Worm (Caenorhabditis elegans): ENCODE measurements around the gene F26D2.15.
A peak's percentile ranks its signal among the peaks of the same experiment; 100 is the strongest.

The F26D2.15 gene

ce11 chrV:16437546-16437945 is at the start of gene F26D2.15:
F26D2.15 (plus strand) TSS chrV:16437846.
- TF ChIP-seq aly-2 (tag; optimal IDR thresholded peaks at IDR 0.05) (no peak), mdl-1 (tag; optimal IDR thresholded peaks at IDR 0.05) (no peak), nhr-43 (tag; optimal IDR thresholded peaks at IDR 0.05; ENCODE audit: poor library complexity, severe bottlenecking) (no peak), nhr-67 (tag; optimal IDR thresholded peaks at IDR 0.05) (no peak), snpc-4 (tag; optimal IDR thresholded peaks at IDR 0.05) (no peak), nhr-11 (tag; optimal IDR thresholded peaks at IDR 0.05) (no peak), nhr-12 (tag; optimal IDR thresholded peaks at IDR 0.05) (no peak), ceh-16 (tag; optimal IDR thresholded peaks at IDR 0.05) (no peak)

DNA sequence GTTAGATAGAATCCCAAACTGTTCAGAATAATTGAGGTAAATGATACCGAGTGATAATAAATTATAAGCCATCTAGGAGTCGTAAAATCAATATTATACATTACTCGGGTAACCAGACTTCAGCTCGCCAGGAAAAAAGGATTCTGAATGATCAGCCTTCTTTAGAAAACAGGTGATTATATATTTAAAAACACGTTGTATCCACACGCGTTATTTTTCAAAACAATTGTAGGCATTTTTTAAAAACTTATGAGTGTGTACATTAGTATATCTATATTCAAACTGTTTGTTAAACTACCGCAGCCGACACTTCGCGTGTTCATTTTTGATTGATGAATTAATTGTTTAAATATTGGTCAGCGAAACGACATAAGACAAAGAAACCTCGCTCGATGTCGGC is 49.4 kb upstream of the F26D2.15 start, which contains the start of gene sri-65:
TSS of gene sri-65 (minus strand) at position 101 of the 400 bp plus-strand sequence.
- no peak for TF ChIP-seq lin-39 (tag; optimal IDR thresholded peaks at IDR 0.05)
- TF ChIP-seq lin-15B (tag; optimal IDR thresholded peaks at IDR 0.05) = no peak
- no peak for TF ChIP-seq hmg-11 (tag; optimal IDR thresholded peaks at IDR 0.05)
- no peak for TF ChIP-seq unc-39 (tag; optimal IDR thresholded peaks at IDR 0.05)
- no peak for TF ChIP-seq sea-2 (GFP tag; optimal IDR thresholded peaks at IDR 0.05)
- TF ChIP-seq ama-1 (optimal IDR thresholded peaks at IDR 0.05) = no peak
- TF ChIP-seq nhr-77 (tag; optimal IDR thresholded peaks at IDR 0.05) = no peak
- TF ChIP-seq daf-12 (tag; optimal IDR thresholded peaks at IDR 0.05) = no peak

DNA sequence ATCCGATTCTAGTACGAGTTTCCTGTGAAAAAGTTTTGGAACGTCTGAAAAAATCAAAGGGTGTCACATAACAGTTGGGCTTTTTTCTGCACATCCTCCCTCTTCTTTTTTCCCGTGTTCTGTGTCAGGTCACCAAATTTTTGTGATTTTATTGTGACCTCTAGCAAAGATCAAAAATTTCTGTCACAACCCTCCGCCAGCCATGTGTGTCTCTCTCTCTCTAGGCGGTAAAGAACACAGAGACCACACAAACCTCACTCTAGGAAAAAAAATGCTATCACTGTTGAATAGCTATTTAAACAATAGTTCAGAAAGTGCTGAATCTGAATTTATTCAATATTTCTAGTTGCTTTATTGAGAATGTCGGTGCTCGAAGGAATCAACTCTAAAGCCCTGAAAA is 47.0 kb upstream of the F26D2.15 start, which contains the start of gene gst-44:
TSS of gene gst-44 (plus strand) at position 237 of the 400 bp plus-strand sequence.
- no peak for TF ChIP-seq ceh-16 (tag; optimal IDR thresholded peaks at IDR 0.05)
- peak; percentile 30 for TF ChIP-seq pqm-1 (tag; optimal IDR thresholded peaks at IDR 0.05)
- no peak for TF ChIP-seq ceh-28 (tag; optimal IDR thresholded peaks at IDR 0.05)
- TF ChIP-seq elt-2 (tag; optimal IDR thresholded peaks at IDR 0.05) = peak; percentile 39

DNA sequence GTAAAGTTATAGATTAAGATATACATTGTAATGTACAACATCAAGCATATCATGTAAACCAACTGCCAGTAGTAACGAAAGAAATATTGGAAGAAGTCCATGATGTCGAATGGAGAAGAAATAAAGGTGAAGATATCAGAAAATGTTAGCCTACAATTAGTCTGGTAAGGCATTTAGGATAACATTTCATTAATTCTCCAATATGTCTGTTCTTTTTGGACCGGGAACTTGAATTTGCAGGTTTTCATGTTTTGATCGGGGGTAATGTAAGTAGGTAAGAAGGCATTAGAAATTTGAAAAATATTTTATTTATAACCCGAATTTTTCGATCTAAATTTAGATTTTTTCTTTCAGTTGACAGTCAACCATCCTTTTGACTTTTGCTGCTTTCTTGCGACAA is 43.9 kb upstream of the F26D2.15 start, which contains the start of gene srd-63:
TSS of gene srd-63 (minus strand) at position 101 of the 400 bp plus-strand sequence.
- TF ChIP-seq ceh-9 (tag; optimal IDR thresholded peaks at IDR 0.05) (no peak), hmg-11 (tag; optimal IDR thresholded peaks at IDR 0.05) (no peak), aly-2 (tag; optimal IDR thresholded peaks at IDR 0.05) (no peak), sea-2 (GFP tag; optimal IDR thresholded peaks at IDR 0.05) (no peak), jun-1 (tag; optimal IDR thresholded peaks at IDR 0.05) (no peak), fos-1 (tag; optimal IDR thresholded peaks at IDR 0.05) (no peak), elt-1 (tag; optimal IDR thresholded peaks at IDR 0.05) (no peak), zag-1 (tag; optimal IDR thresholded peaks at IDR 0.05) (no peak), ceh-82 (tag; optimal IDR thresholded peaks at IDR 0.05) (no peak), lin-39 (tag; optimal IDR thresholded peaks at IDR 0.05) (no peak), lsy-12 (tag; optimal IDR thresholded peaks at IDR 0.05) (no peak), nhr-25 (tag; optimal IDR thresholded peaks at IDR 0.05) (no peak), fkh-2 (tag; optimal IDR thresholded peaks at IDR 0.05) (no peak), R02D3.7 (tag; optimal IDR thresholded peaks at IDR 0.05) (no peak), ceh-16 (tag; optimal IDR thresholded peaks at IDR 0.05) (no peak)

ce11 chrV:16395131-16395530 is 42.5 kb upstream of the F26D2.15 start, which contains the start of gene F13A7.11:
F13A7.11 (minus strand) TSS chrV:16395304.
- TF ChIP-seq pqm-1 (tag; optimal IDR thresholded peaks at IDR 0.05) (peak; percentile 86), pha-4 (tag; optimal IDR thresholded peaks at IDR 0.05) (peak; percentile 46), mml-1 (tag; optimal IDR thresholded peaks at IDR 0.05) (no peak), elt-2 (tag; optimal IDR thresholded peaks at IDR 0.05) (peak; percentile 74), ceh-28 (tag; optimal IDR thresholded peaks at IDR 0.05) (peak; percentile 8), nhr-23 (tag; optimal IDR thresholded peaks at IDR 0.05) (peak; percentile 23), nhr-25 (tag; optimal IDR thresholded peaks at IDR 0.05) (no peak), ceh-9 (tag; optimal IDR thresholded peaks at IDR 0.05) (no peak), mdl-1 (tag; optimal IDR thresholded peaks at IDR 0.05) (no peak), aly-2 (tag; optimal IDR thresholded peaks at IDR 0.05) (no peak), jun-1 (tag; optimal IDR thresholded peaks at IDR 0.05) (peak; percentile 36), hmg-11 (tag; optimal IDR thresholded peaks at IDR 0.05) (peak; percentile 1), nhr-77 (tag; optimal IDR thresholded peaks at IDR 0.05) (no peak), ama-1 (optimal IDR thresholded peaks at IDR 0.05) (no peak), unc-62 (GFP tag; optimal IDR thresholded peaks at IDR 0.05) (no peak)

ce11 chrV:16395739-16396138 is 41.9 kb upstream of the F26D2.15 start, which contains the start of gene F13A7.12:
F13A7.12 (plus strand) TSS chrV:16396039.
- TF ChIP-seq mdl-1 (tag; optimal IDR thresholded peaks at IDR 0.05) (no peak), elt-1 (tag; optimal IDR thresholded peaks at IDR 0.05) (no peak), lin-15B (tag; optimal IDR thresholded peaks at IDR 0.05) (no peak), egl-27 (tag; optimal IDR thresholded peaks at IDR 0.05) (no peak), elt-2 (tag; optimal IDR thresholded peaks at IDR 0.05) (no peak), nhr-12 (tag; optimal IDR thresholded peaks at IDR 0.05) (no peak), ztf-11 (tag; optimal IDR thresholded peaks at IDR 0.05) (no peak)

Data from whole organism, L3 larva.